Fruit fly (Drosophila melanogaster) whole organism, embryonic: Measurements from ENCODE around the gene CG10337.
A peak's percentile ranks its signal among the peaks of the same experiment; 100 is the strongest.

Source experiments
- Atf6 ChIP-seq: fragments of 200-800 bp; sonication (Bioruptor generic); IDR thresholded peaks from 2 replicates; pipeline ENCODE4 v1.3.6; 2022; ENCODE audit warnings: missing biosample characterization, missing genetic modification characterization
- BtbVII ChIP-seq: fragments of 200-800 bp; sonication (Bioruptor generic); optimal IDR thresholded peaks from 3 replicates; lab custom pipeline; 2017; ENCODE audit warnings: missing biosample characterization, mild to moderate bottlenecking, missing genetic modification characterization
- C15 ChIP-seq: fragments of 200-800 bp; sonication (Bioruptor generic); IDR thresholded peaks from 3 replicates; pipeline ENCODE4 v1.3.6; 2022; ENCODE audit warnings: missing biosample characterization, missing genetic modification characterization
- CG10654 ChIP-seq: fragments of 200-800 bp; sonication (Bioruptor generic); optimal IDR thresholded peaks from 2 replicates; lab custom pipeline; 2016; ENCODE audit warnings: missing biosample characterization, missing genetic modification characterization
- CG13894 ChIP-seq: fragments of 200-800 bp; sonication (Bioruptor generic); optimal IDR thresholded peaks from 3 replicates; lab custom pipeline; 2018; ENCODE audit warnings: missing biosample characterization, mild to moderate bottlenecking, missing genetic modification characterization, moderate library complexity
- CG14441 ChIP-seq: fragments of 200-800 bp; sonication (Bioruptor generic); IDR thresholded peaks from 2 replicates; pipeline ENCODE4 v1.3.6; 2022; ENCODE audit warnings: missing biosample characterization, missing genetic modification characterization
- CG2116 ChIP-seq: fragments of 200-800 bp; sonication (Bioruptor generic); optimal IDR thresholded peaks from 3 replicates; lab custom pipeline; 2018; ENCODE audit warnings: missing biosample characterization, mild to moderate bottlenecking, missing genetic modification characterization
- CG2875 ChIP-seq: fragments of 200-800 bp; sonication (Bioruptor generic); optimal IDR thresholded peaks from 2 replicates; lab custom pipeline; 2017; ENCODE audit warnings: missing biosample characterization, mild to moderate bottlenecking, missing genetic modification characterization, missing genetic modification reagents
- CG34376 ChIP-seq: fragments of 200-800 bp; sonication (Bioruptor generic); optimal IDR thresholded peaks from 2 replicates; lab custom pipeline; 2018; ENCODE audit warnings: missing biosample characterization, mild to moderate bottlenecking, missing genetic modification characterization
- CG4404 ChIP-seq: fragments of 200-800 bp; sonication (Bioruptor generic); IDR thresholded peaks from 2 replicates; pipeline ENCODE4 v1.3.6; 2022; ENCODE audit warnings: missing biosample characterization, missing genetic modification characterization
- CG7745 ChIP-seq: fragments of 200-800 bp; sonication (Bioruptor generic); optimal IDR thresholded peaks from 2 replicates; lab custom pipeline; 2018; ENCODE audit warnings: missing biosample characterization, mild to moderate bottlenecking, missing genetic modification characterization, moderate library complexity
- CrebB ChIP-seq: fragments of 200-800 bp; sonication (Bioruptor generic); optimal IDR thresholded peaks from 3 replicates; lab custom pipeline; 2018; ENCODE audit warnings: missing biosample characterization, mild to moderate bottlenecking, missing genetic modification characterization
- Gsc ChIP-seq: fragments of 200-800 bp; sonication (Bioruptor generic); IDR thresholded peaks from 2 replicates; pipeline ENCODE4 v1.3.6; 2022; ENCODE audit warnings: missing biosample characterization, missing genetic modification characterization
- HmgZ ChIP-seq: fragments of 200-800 bp; sonication (Bioruptor generic); optimal IDR thresholded peaks from 2 replicates; lab custom pipeline; 2018; ENCODE audit warnings: missing biosample characterization, mild to moderate bottlenecking, missing genetic modification characterization
- Mes4 ChIP-seq: fragments of 200-800 bp; sonication (Bioruptor generic); optimal IDR thresholded peaks from 2 replicates; lab custom pipeline; 2016; ENCODE audit warnings: missing biosample characterization, missing genetic modification characterization
- Nf-YB ChIP-seq: fragments of 200-800 bp; sonication (Bioruptor generic); optimal IDR thresholded peaks from 3 replicates; lab custom pipeline; 2019; ENCODE audit warnings: missing biosample characterization, mild to moderate bottlenecking, missing genetic modification characterization, moderate library complexity
- Optix ChIP-seq: fragments of 200-800 bp; sonication (Bioruptor generic); IDR thresholded peaks from 3 replicates; pipeline ENCODE4 v1.3.6; 2022; ENCODE audit warnings: missing biosample characterization, missing genetic modification characterization
- Scr ChIP-seq: fragments of 200-800 bp; sonication (Bioruptor generic); IDR thresholded peaks from 2 replicates; pipeline ENCODE4 v1.3.6; 2022; ENCODE audit warnings: missing biosample characterization, missing genetic modification characterization; ENCODE audit not compliant: partially characterized antibody
- Side ChIP-seq: fragments of 200-800 bp; sonication (Bioruptor generic); optimal IDR thresholded peaks from 2 replicates; lab custom pipeline; 2016; ENCODE audit warnings: missing biosample characterization, missing genetic modification characterization
- Stat92E ChIP-seq, 3 experiments: fragments of >200 bp in 2 of 3; fragments of 200-800 bp in 1 of 3; sonication (Bioruptor generic) in 1 of 3; optimal IDR thresholded peaks; 2 replicates each; lab custom pipeline; 2017 to 2019; ENCODE audit warnings: missing biosample characterization in 3 of 3, missing genetic modification characterization in 3 of 3, mild to moderate bottlenecking in 1 of 3, moderate library complexity in 1 of 3
- bbx ChIP-seq: fragments of 200-800 bp; sonication (Bioruptor generic); IDR thresholded peaks from 2 replicates; pipeline ENCODE4 v1.3.6; 2022; ENCODE audit warnings: missing biosample characterization, missing genetic modification characterization; ENCODE audit not compliant: partially characterized antibody
- cato ChIP-seq: fragments of 200-800 bp; sonication (Bioruptor generic); optimal IDR thresholded peaks from 2 replicates; lab custom pipeline; 2016; ENCODE audit warnings: missing biosample characterization, missing genetic modification characterization, borderline replicate concordance
- caup ChIP-seq: fragments of 200-800 bp; sonication (Bioruptor generic); optimal IDR thresholded peaks from 3 replicates; lab custom pipeline; 2017; ENCODE audit warnings: missing biosample characterization, mild to moderate bottlenecking, missing genetic modification characterization, moderate library complexity; ENCODE audit not compliant: severe bottlenecking
- cg ChIP-seq: fragments of 200-800 bp; sonication (Bioruptor generic); optimal IDR thresholded peaks from 3 replicates; lab custom pipeline; 2019; ENCODE audit warnings: missing biosample characterization, mild to moderate bottlenecking, missing genetic modification characterization, moderate library complexity
- chinmo ChIP-seq: fragments of 200-800 bp; sonication (Bioruptor generic); IDR thresholded peaks from 4 replicates; pipeline ENCODE4 v1.3.6; 2022; ENCODE audit warnings: missing biosample characterization, missing genetic modification characterization; ENCODE audit not compliant: partially characterized antibody
- ci ChIP-seq: fragments of 200-800 bp; sonication (Bioruptor generic); IDR thresholded peaks from 3 replicates; pipeline ENCODE4 v1.3.6; 2022; ENCODE audit warnings: missing biosample characterization, missing genetic modification characterization
- corto ChIP-seq: fragments of 200-800 bp; sonication (Bioruptor generic); optimal IDR thresholded peaks from 2 replicates; lab custom pipeline; 2016; ENCODE audit warnings: missing biosample characterization, mild to moderate bottlenecking, missing genetic modification characterization, moderate library complexity
- dysf ChIP-seq: fragments of 200-800 bp; sonication (Bioruptor generic); IDR thresholded peaks from 3 replicates; pipeline ENCODE4 v1.3.6; 2022; ENCODE audit warnings: missing biosample characterization, missing genetic modification characterization
- exex ChIP-seq: fragments of 200-800 bp; sonication (Bioruptor generic); optimal IDR thresholded peaks from 4 replicates; lab custom pipeline; 2018; ENCODE audit warnings: missing biosample characterization, mild to moderate bottlenecking, missing genetic modification characterization, moderate library complexity
- gce ChIP-seq: fragments of 200-800 bp; sonication (Bioruptor generic); IDR thresholded peaks from 3 replicates; pipeline ENCODE4 v1.3.6; 2022; ENCODE audit warnings: missing biosample characterization, missing genetic modification characterization
- grn ChIP-seq: fragments of 200-800 bp; sonication (Bioruptor generic); optimal IDR thresholded peaks from 3 replicates; lab custom pipeline; 2017; ENCODE audit warnings: missing biosample characterization, missing genetic modification characterization
- gro ChIP-seq: fragments of 200-800 bp; sonication (Bioruptor generic); optimal IDR thresholded peaks from 2 replicates; lab custom pipeline; 2016; ENCODE audit warnings: missing biosample characterization, missing genetic modification characterization
- kni ChIP-seq: fragments of 200-800 bp; sonication (Bioruptor generic); optimal IDR thresholded peaks from 3 replicates; lab custom pipeline; 2017; ENCODE audit warnings: mild to moderate bottlenecking, missing biosample characterization, missing genetic modification reagents, missing genetic modification characterization
- mam ChIP-seq: fragments of 200-800 bp; sonication (Bioruptor generic); optimal IDR thresholded peaks from 3 replicates; lab custom pipeline; 2016; ENCODE audit warnings: missing biosample characterization, missing genetic modification characterization
- mirr ChIP-seq: fragments of 200-800 bp; sonication (Bioruptor generic); optimal IDR thresholded peaks from 3 replicates; lab custom pipeline; 2018; ENCODE audit warnings: missing biosample characterization, mild to moderate bottlenecking, missing genetic modification characterization
- otp ChIP-seq: fragments of 200-800 bp; sonication (Bioruptor generic); IDR thresholded peaks from 3 replicates; pipeline ENCODE4, ENCODE4 v1.3.6; 2022; ENCODE audit warnings: missing biosample characterization, missing genetic modification characterization
- slbo ChIP-seq: fragments of 200-800 bp; sonication (Bioruptor generic); IDR thresholded peaks from 2 replicates; pipeline ENCODE4 v1.3.6; 2022; ENCODE audit warnings: missing biosample characterization, missing genetic modification characterization
- so ChIP-seq: fragments of 200-800 bp; sonication (Bioruptor generic); IDR thresholded peaks from 3 replicates; pipeline ENCODE4 v1.3.6; 2022; ENCODE audit warnings: missing biosample characterization, missing genetic modification characterization
- sqz ChIP-seq: fragments of 200-800 bp; sonication (Bioruptor generic); optimal IDR thresholded peaks from 3 replicates; lab custom pipeline; 2018; ENCODE audit warnings: missing biosample characterization, mild to moderate bottlenecking, missing genetic modification characterization
- sug ChIP-seq: fragments of 200-800 bp; optimal IDR thresholded peaks from 2 replicates; lab custom pipeline; 2019; ENCODE audit warnings: missing biosample characterization, mild to moderate bottlenecking, missing genetic modification characterization, moderate library complexity
- vvl ChIP-seq: fragments of 200-800 bp; sonication (Bioruptor generic); IDR thresholded peaks from 2 replicates; pipeline ENCODE4 v1.3.6; 2022; ENCODE audit warnings: missing biosample characterization, missing genetic modification characterization

CG10337 gene

DNA sequence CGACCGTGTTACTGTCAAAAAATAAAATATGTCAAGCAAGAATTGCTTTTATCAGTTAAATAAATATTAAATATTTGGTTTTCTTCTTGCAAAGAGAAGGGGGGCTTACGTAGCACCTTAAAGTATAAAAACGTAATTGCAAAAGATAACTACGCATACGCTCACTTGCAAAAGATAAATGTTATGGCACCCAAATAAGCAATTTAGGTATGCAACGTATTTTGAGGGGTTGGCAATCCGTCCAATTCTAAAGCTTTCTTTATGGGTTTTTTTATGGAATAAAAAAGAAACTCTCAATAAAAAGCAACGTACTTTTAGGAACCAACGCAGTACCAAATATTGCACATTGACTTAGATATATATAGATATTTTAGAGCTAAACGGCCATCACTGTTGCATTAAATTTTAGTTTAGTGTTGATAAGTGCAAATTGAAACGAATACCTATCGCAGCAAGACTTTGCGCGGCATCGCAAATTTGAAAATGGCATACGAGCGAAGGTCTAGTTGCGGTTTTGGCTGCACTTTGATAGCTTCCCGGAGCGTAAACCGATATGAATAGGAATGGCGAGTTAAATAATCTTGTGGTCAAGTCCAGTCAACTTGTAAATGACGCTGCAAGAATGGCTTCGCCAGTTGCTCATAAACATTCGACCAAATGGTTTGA lies 18.6 kb upstream of the CG10337 start, which contains the start of gene CG13077 (continued):
- TF ChIP-seq Scr: 0 out of 2 replicates have a peak, but pooled peaks have one; percentile 34
- TF ChIP-seq, all 482 proteins: peak for 34

DNA sequence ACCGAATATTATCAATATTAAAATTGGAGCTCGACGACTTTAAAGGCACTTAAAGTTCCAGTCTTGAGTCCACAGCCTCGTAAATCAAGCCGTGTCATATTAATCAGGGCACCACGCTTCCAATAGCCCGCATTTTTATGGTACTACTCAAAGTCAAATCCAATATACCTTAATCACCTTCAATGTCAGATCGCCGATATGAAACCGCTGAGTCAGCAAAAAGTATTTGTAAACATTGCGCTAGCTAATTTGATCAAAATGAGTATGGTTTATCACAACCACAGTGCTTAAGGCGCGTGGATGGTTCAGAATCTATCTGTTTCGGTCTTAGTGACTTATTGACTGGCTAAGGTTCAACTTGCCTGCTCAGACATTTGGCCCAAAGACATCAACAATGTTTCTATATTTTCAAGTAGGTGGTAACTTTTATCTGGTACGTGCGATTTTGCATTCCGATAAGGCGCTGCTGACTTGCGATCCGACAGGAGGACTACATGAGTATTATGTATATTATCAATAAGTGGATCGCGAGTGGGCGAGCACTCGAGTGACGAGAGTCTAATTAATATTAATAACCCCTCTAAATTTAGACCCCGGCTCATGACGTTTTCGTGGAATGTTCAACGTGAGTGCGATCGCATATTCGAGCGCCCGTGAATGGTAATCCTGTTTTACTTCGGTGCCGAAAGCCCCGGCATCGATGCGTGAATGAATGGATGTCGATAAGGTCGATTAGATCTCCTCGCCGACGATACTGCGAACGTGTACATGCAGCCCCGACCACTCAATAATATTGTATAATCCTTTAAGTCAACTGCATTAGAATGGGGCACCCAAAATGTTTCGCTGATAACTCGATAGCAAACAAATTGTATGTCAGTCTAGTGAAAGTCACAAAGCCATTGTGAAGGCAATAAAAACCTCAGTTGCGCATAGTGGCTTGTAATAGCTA lies 16.5 kb upstream of the CG10337 start, which contains the start of gene CG13078:
Gene CG13078 (plus strand): TSS at position 902 of the 952 bp plus-strand sequence.
- TF ChIP-seq sug (tag; lab: Kevin White, UChicago) (peak; percentile 42), chinmo (GFP tag; lab: Robert Waterston, UW) (0 out of 4 replicates have a peak, but pooled peaks have one; percentile 43), gro (GFP tag; lab: Kevin White, UChicago) (peak; percentile 22), cato (GFP tag; lab: Kevin White, UChicago) (no peak), CG34376 (GFP tag; lab: Kevin White, UChicago) (peak; percentile 92), exex (tag; lab: Kevin White, UChicago) (peak; percentile 97), CG13894 (tag; lab: Kevin White, UChicago) (peak; percentile 65), HmgZ (no peak), grn (GFP tag; lab: Kevin White, UChicago) (peak; percentile 85), Optix (no peak)
- TF ChIP-seq, all 482 proteins: peak for 7

DNA sequence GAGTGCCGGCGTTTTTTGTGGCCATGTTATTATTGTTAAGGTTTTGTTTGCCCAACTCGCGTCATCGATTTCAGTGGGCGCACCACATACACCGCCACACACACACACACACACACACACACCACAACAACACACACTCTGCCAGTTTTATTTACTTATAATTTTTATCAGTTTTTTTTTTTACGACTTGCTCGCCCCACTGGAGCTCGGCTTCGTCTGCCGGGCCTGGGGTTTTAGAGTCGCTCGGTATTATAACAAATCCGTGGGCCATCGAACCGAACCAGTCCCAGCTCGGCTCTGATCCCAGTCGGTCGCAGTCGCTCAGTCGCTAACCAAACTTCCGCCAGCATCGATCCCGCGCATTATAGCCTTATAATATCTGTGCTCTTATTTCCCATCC lies 2.7 kb upstream of the CG10337 start:
- TF ChIP-seq dysf (GFP tag; lab: Robert Waterston, UW) (0 out of 3 replicates have a peak, but pooled peaks have one; percentile 23), CG2875 (GFP tag; lab: Kevin White, UChicago) (peak; percentile 17), vvl (peak; percentile 69; the same call in 1 of the 2 replicates), BtbVII (peak; percentile 56), ci (GFP tag; lab: Robert Waterston, UW) (0 out of 3 replicates have a peak, but pooled peaks have one; percentile 24), bbx (0 out of 2 replicates have a peak, but pooled peaks have one; percentile 40), slbo (GFP tag; lab: Robert Waterston, UW) (no peak), Atf6 (GFP tag; lab: Robert Waterston, UW) (peak; percentile 42; the same call in 1 of the 2 replicates), CG2116 (GFP tag; lab: Kevin White, UChicago) (peak; percentile 5), Side (GFP tag; lab: Kevin White, UChicago) (peak; percentile 31), Nf-YB (GFP tag; lab: Kevin White, UChicago) (peak; percentile 49), mirr (GFP tag; lab: Kevin White, UChicago) (peak; percentile 40), CrebB (tag; lab: Kevin White, UChicago) (peak; percentile 48), CG13894 (tag; lab: Kevin White, UChicago) (peak; percentile 81), corto (peak; percentile 35), CG14441 (GFP tag; lab: Robert Waterston, UW) (0 out of 2 replicates have a peak, but pooled peaks have one; percentile 6), Gsc (no peak), sqz (GFP tag; lab: Kevin White, UChicago) (peak; percentile 93), so (GFP tag; lab: Robert Waterston, UW) (peak; percentile 50; the same call in 1 of the 3 replicates), gro (GFP tag; lab: Kevin White, UChicago) (no peak), Stat92E (GFP tag; optimal IDR thresholded peaks at IDR 0.05; lab: Kevin White, UChicago) (peak in 1 of 3 experiments; percentile 41), kni (GFP tag; lab: Kevin White, UChicago) (peak; percentile 88), CG7745 (tag; lab: Kevin White, UChicago) (peak; percentile 27), otp (GFP tag; lab: Robert Waterston, UW) (peak; percentile 55; the same call in 1 of the 3 replicates), mam (GFP tag; lab: Kevin White, UChicago) (no peak), Mes4 (no peak), CG10654 (GFP tag; lab: Kevin White, UChicago) (no peak), caup (GFP tag; lab: Kevin White, UChicago) (peak; percentile 47), cg (peak; percentile 82), CG4404 (no peak), gce (GFP tag; lab: Robert Waterston, UW) (0 out of 3 replicates have a peak, but pooled peaks have one; percentile 6), C15 (GFP tag; lab: Robert Waterston, UW) (0 out of 3 replicates have a peak, but pooled peaks have one; percentile 36)
